Fruit fly (Drosophila melanogaster) whole organism, embryonic: Measurements from ENCODE around the gene GstD5.

Source experiments
- ATbp ChIP-seq: fragments of 200-800 bp; sonication (Bioruptor generic); optimal IDR thresholded peaks from 2 replicates; lab custom pipeline; 2017; ENCODE audit warnings: missing biosample characterization, mild to moderate bottlenecking, missing genetic modification characterization, missing genetic modification reagents
- B-H2 ChIP-seq: fragments of 200-800 bp; sonication (Bioruptor generic); optimal IDR thresholded peaks from 2 replicates; lab custom pipeline; 2018; ENCODE audit warnings: missing biosample characterization, mild to moderate bottlenecking, missing genetic modification characterization
- BtbVII ChIP-seq: fragments of 200-800 bp; sonication (Bioruptor generic); optimal IDR thresholded peaks from 3 replicates; lab custom pipeline; 2017; ENCODE audit warnings: missing biosample characterization, mild to moderate bottlenecking, missing genetic modification characterization
- C15 ChIP-seq: fragments of 200-800 bp; sonication (Bioruptor generic); IDR thresholded peaks from 3 replicates; pipeline ENCODE4 v1.3.6; 2022; ENCODE audit warnings: missing biosample characterization, missing genetic modification characterization
- CG10267 ChIP-seq: fragments of 200-800 bp; sonication (Bioruptor generic); optimal IDR thresholded peaks from 2 replicates; lab custom pipeline; 2018; ENCODE audit warnings: missing biosample characterization, mild to moderate bottlenecking, missing genetic modification characterization, moderate library complexity
- CG10321 ChIP-seq: fragments of 200-800 bp; sonication (Bioruptor generic); IDR thresholded peaks from 2 replicates; pipeline ENCODE4 v1.3.6; 2022; ENCODE audit warnings: missing biosample characterization, missing genetic modification characterization
- CG10431 ChIP-seq: fragments of 200-800 bp; sonication (Bioruptor generic); optimal IDR thresholded peaks from 3 replicates; lab custom pipeline; 2018; ENCODE audit warnings: missing biosample characterization, mild to moderate bottlenecking, missing genetic modification characterization
- CG10462 ChIP-seq: fragments of 200-800 bp; sonication (Bioruptor generic); optimal IDR thresholded peaks from 2 replicates; lab custom pipeline; 2016; ENCODE audit warnings: missing biosample characterization, missing genetic modification characterization
- CG10543 ChIP-seq: fragments of 200-800 bp; sonication (Bioruptor generic); optimal IDR thresholded peaks from 3 replicates; lab custom pipeline; 2017; ENCODE audit warnings: missing biosample characterization, mild to moderate bottlenecking, missing genetic modification characterization, moderate library complexity
- CG10979 ChIP-seq: fragments of 200-800 bp; sonication (Bioruptor generic); optimal IDR thresholded peaks from 2 replicates; lab custom pipeline; 2018; ENCODE audit warnings: missing biosample characterization, mild to moderate bottlenecking, missing genetic modification characterization, moderate library complexity
- CG11247 ChIP-seq: fragments of 200-800 bp; sonication (Bioruptor generic); IDR thresholded peaks from 2 replicates; pipeline ENCODE4 v1.3.6; 2022; ENCODE audit warnings: missing biosample characterization, missing genetic modification characterization
- CG11560 ChIP-seq: fragments of 200-800 bp; sonication (Bioruptor generic); IDR thresholded peaks from 3 replicates; pipeline ENCODE4 v1.3.6; 2022; ENCODE audit warnings: missing biosample characterization, missing genetic modification characterization
- CG1233 ChIP-seq: fragments of 200-800 bp; sonication (Bioruptor generic); optimal IDR thresholded peaks from 4 replicates; lab custom pipeline; 2018; ENCODE audit warnings: missing biosample characterization, mild to moderate bottlenecking, missing genetic modification characterization
- CG12769 ChIP-seq: fragments of 200-800 bp; sonication (Bioruptor generic); optimal IDR thresholded peaks from 2 replicates; lab custom pipeline; 2019; ENCODE audit warnings: missing biosample characterization, mild to moderate bottlenecking, missing genetic modification characterization, moderate library complexity
- CG12942 ChIP-seq: fragments of 200-800 bp; sonication (Bioruptor generic); optimal IDR thresholded peaks from 3 replicates; lab custom pipeline; 2016; ENCODE audit warnings: missing biosample characterization, missing genetic modification characterization
- CG13123 ChIP-seq: fragments of 200-800 bp; sonication (Bioruptor generic); optimal IDR thresholded peaks from 2 replicates; lab custom pipeline; 2016; ENCODE audit warnings: missing biosample characterization, missing genetic modification characterization
- CG13424 ChIP-seq: fragments of 200-800 bp; sonication (Bioruptor generic); optimal IDR thresholded peaks from 2 replicates; lab custom pipeline; 2019; ENCODE audit warnings: missing biosample characterization, mild to moderate bottlenecking, missing genetic modification characterization, moderate library complexity
- CG13894 ChIP-seq: fragments of 200-800 bp; sonication (Bioruptor generic); optimal IDR thresholded peaks from 3 replicates; lab custom pipeline; 2018; ENCODE audit warnings: missing biosample characterization, mild to moderate bottlenecking, missing genetic modification characterization, moderate library complexity
- CG18262 ChIP-seq: fragments of 200-800 bp; optimal IDR thresholded peaks from 3 replicates; lab custom pipeline; 2019; ENCODE audit warnings: missing biosample characterization, mild to moderate bottlenecking, missing genetic modification characterization, moderate library complexity
- CG2678 ChIP-seq: fragments of 200-800 bp; sonication (Bioruptor generic); optimal IDR thresholded peaks from 3 replicates; lab custom pipeline; 2019; ENCODE audit warnings: missing biosample characterization, mild to moderate bottlenecking, missing genetic modification characterization, moderate library complexity
- CG3281 ChIP-seq: fragments of 200-800 bp; sonication (Bioruptor generic); optimal IDR thresholded peaks from 3 replicates; lab custom pipeline; 2017; ENCODE audit warnings: missing biosample characterization, mild to moderate bottlenecking, missing genetic modification characterization
- CG33557 ChIP-seq: fragments of 200-800 bp; sonication (Bioruptor generic); optimal IDR thresholded peaks from 2 replicates; lab custom pipeline; 2019; ENCODE audit warnings: missing biosample characterization, mild to moderate bottlenecking, missing genetic modification characterization, moderate library complexity
- CG34376 ChIP-seq: fragments of 200-800 bp; sonication (Bioruptor generic); optimal IDR thresholded peaks from 2 replicates; lab custom pipeline; 2018; ENCODE audit warnings: missing biosample characterization, mild to moderate bottlenecking, missing genetic modification characterization
- CG6175 ChIP-seq: fragments of 200-800 bp; sonication (Bioruptor generic); IDR thresholded peaks from 3 replicates; pipeline ENCODE4 v1.3.6; 2022; ENCODE audit warnings: missing biosample characterization, missing genetic modification characterization
- CG6654 ChIP-seq: fragments of 200-800 bp; sonication (Bioruptor generic); optimal IDR thresholded peaks from 2 replicates; lab custom pipeline; 2017; ENCODE audit warnings: missing biosample characterization, mild to moderate bottlenecking, missing genetic modification characterization
- CG6813 ChIP-seq: fragments of 200-800 bp; sonication (Bioruptor generic); optimal IDR thresholded peaks from 2 replicates; lab custom pipeline; 2017; ENCODE audit warnings: missing biosample characterization, missing genetic modification characterization, mild to moderate bottlenecking, moderate library complexity, missing genetic modification reagents
- CG7372 ChIP-seq: fragments of 200-800 bp; sonication (Bioruptor generic); IDR thresholded peaks from 2 replicates; pipeline ENCODE4 v1.3.6; 2022; ENCODE audit warnings: missing biosample characterization, missing genetic modification characterization
- CG9437 ChIP-seq: fragments of 200-800 bp; sonication (Bioruptor generic); optimal IDR thresholded peaks from 2 replicates; lab custom pipeline; 2018; ENCODE audit warnings: missing biosample characterization, mild to moderate bottlenecking, missing genetic modification characterization
- Dll ChIP-seq: fragments of 200-800 bp; sonication (Bioruptor generic); IDR thresholded peaks from 4 replicates; pipeline ENCODE4 v1.3.6; 2022; ENCODE audit warnings: missing biosample characterization, missing genetic modification characterization; ENCODE audit not compliant: partially characterized antibody
- Drgx ChIP-seq: fragments of 200-800 bp; sonication (Bioruptor generic); IDR thresholded peaks from 2 replicates; pipeline ENCODE4 v1.3.6; 2022; ENCODE audit warnings: missing biosample characterization, missing genetic modification characterization
- HLH4C ChIP-seq: fragments of 200-800 bp; sonication (Bioruptor generic); IDR thresholded peaks from 3 replicates; pipeline ENCODE4 v1.3.6; 2022; ENCODE audit warnings: missing biosample characterization, missing genetic modification characterization; ENCODE audit not compliant: partially characterized antibody
- Hey ChIP-seq: fragments of 200-800 bp; sonication (Bioruptor generic); optimal IDR thresholded peaks from 3 replicates; lab custom pipeline; 2018; ENCODE audit warnings: missing biosample characterization, mild to moderate bottlenecking, missing genetic modification characterization
- HmgD ChIP-seq: fragments of 200-800 bp; sonication (Bioruptor generic); optimal IDR thresholded peaks from 3 replicates; lab custom pipeline; 2016; ENCODE audit warnings: missing biosample characterization, missing genetic modification characterization
- Hr78 ChIP-seq, 2 experiments: fragments of 200-800 bp in 1 of 2; fragments of >200 bp in 1 of 2; sonication (Bioruptor generic) in 1 of 2; optimal IDR thresholded peaks; 2 replicates each; lab custom pipeline; 2017 to 2019; ENCODE audit warnings: missing biosample characterization in 2 of 2, missing genetic modification characterization in 2 of 2, mild to moderate bottlenecking in 1 of 2, moderate library complexity in 1 of 2
- Meics ChIP-seq: fragments of 200-800 bp; sonication (Bioruptor generic); optimal IDR thresholded peaks from 2 replicates; lab custom pipeline; 2017; ENCODE audit warnings: missing biosample characterization, mild to moderate bottlenecking, missing genetic modification characterization
- eyg ChIP-seq: fragments of 200-800 bp; sonication (Bioruptor generic); optimal IDR thresholded peaks from 3 replicates; lab custom pipeline; 2016; ENCODE audit warnings: missing biosample characterization, missing genetic modification characterization
- fd96Cb ChIP-seq: fragments of 200-800 bp; sonication (Bioruptor generic); optimal IDR thresholded peaks from 2 replicates; lab custom pipeline; 2018; ENCODE audit warnings: missing biosample characterization, mild to moderate bottlenecking, missing genetic modification characterization, moderate library complexity
- gcm ChIP-seq: fragments of 200-800 bp; sonication (Bioruptor generic); optimal IDR thresholded peaks from 2 replicates; lab custom pipeline; 2019; ENCODE audit warnings: missing biosample characterization, mild to moderate bottlenecking, missing genetic modification characterization, moderate library complexity
- gro ChIP-seq: fragments of 200-800 bp; sonication (Bioruptor generic); optimal IDR thresholded peaks from 2 replicates; lab custom pipeline; 2016; ENCODE audit warnings: missing biosample characterization, missing genetic modification characterization
- nau ChIP-seq: fragments of 200-800 bp; sonication (Bioruptor generic); optimal IDR thresholded peaks from 3 replicates; lab custom pipeline; 2017; ENCODE audit warnings: missing biosample characterization, mild to moderate bottlenecking, missing genetic modification characterization, missing genetic modification reagents
- nom ChIP-seq: fragments of 200-800 bp; sonication (Bioruptor generic); optimal IDR thresholded peaks from 2 replicates; lab custom pipeline; 2017; ENCODE audit warnings: missing biosample characterization, missing genetic modification characterization, mild to moderate bottlenecking, moderate library complexity, missing genetic modification reagents
- org-1 ChIP-seq: fragments of 200-800 bp; sonication (Bioruptor generic); optimal IDR thresholded peaks from 2 replicates; lab custom pipeline; 2017; ENCODE audit warnings: missing biosample characterization, missing genetic modification characterization
- pita ChIP-seq: fragments of 200-800 bp; sonication (Bioruptor generic); optimal IDR thresholded peaks from 2 replicates; lab custom pipeline; 2017; ENCODE audit warnings: missing biosample characterization, mild to moderate bottlenecking, missing genetic modification characterization
- repo ChIP-seq: fragments of 200-800 bp; sonication (Bioruptor generic); optimal IDR thresholded peaks from 2 replicates; lab custom pipeline; 2016; ENCODE audit warnings: missing biosample characterization, missing genetic modification characterization
- sc ChIP-seq, 3 experiments: fragments of >200 bp in 2 of 3; fragments of 200-800 bp in 1 of 3; sonication (Bioruptor generic) in 1 of 3; optimal IDR thresholded peaks; 2 replicates in 2 of 3; 3 replicates in 1 of 3; lab custom pipeline; 2017; ENCODE audit warnings: mild to moderate bottlenecking in 1 of 3, missing biosample characterization in 1 of 3, missing genetic modification characterization in 1 of 3, missing genetic modification reagents in 1 of 3
- vnd ChIP-seq: fragments of 200-800 bp; sonication (Bioruptor generic); IDR thresholded peaks from 3 replicates; pipeline ENCODE4 v1.3.6; 2022; ENCODE audit warnings: missing biosample characterization, missing genetic modification characterization; ENCODE audit not compliant: partially characterized antibody

Gene GstD5

dm6 chr3R:12369793-12370642, 5.5 kb upstream of the GstD5 start (continued):
- TF ChIP-seq CG6813 (peak; percentile 47), CG3281 (GFP tag; lab: Kevin White, UChicago) (peak; percentile 2), nau (GFP tag; lab: Kevin White, UChicago) (peak; percentile 0)
- TF ChIP-seq, all 482 proteins: peak for 14

dm6 chr3R:12370643-12370995, 4.9 kb upstream of the GstD5 start:
- TF ChIP-seq CG10462 (GFP tag; lab: Kevin White, UChicago) (no peak), CG12769 (tag; lab: Kevin White, UChicago) (peak; percentile 64), CG12942 (GFP tag; lab: Kevin White, UChicago) (no peak), nom (GFP tag; lab: Kevin White, UChicago) (peak; percentile 59), Hr78 (GFP tag; optimal IDR thresholded peaks at IDR 0.05; lab: Kevin White, UChicago) (peak in 1 of 2 experiments; percentile 61), HLH4C (GFP tag; lab: Robert Waterston, UW) (no peak), org-1 (no peak), CG6654 (GFP tag; lab: Kevin White, UChicago) (no peak), CG10543 (GFP tag; lab: Kevin White, UChicago) (peak; percentile 36), fd96Cb (tag; lab: Kevin White, UChicago) (no peak), CG9437 (GFP tag; lab: Kevin White, UChicago) (no peak), BtbVII (peak; percentile 29), pita (GFP tag; lab: Kevin White, UChicago) (no peak), CG10321 (no peak), CG6175 (GFP tag; lab: Robert Waterston, UW) (no peak), Drgx (GFP tag; lab: Robert Waterston, UW) (no peak), CG13894 (tag; lab: Kevin White, UChicago) (peak; percentile 97), CG13123 (GFP tag; lab: Kevin White, UChicago) (no peak), Hey (tag; lab: Kevin White, UChicago) (no peak), gro (GFP tag; lab: Kevin White, UChicago) (peak; percentile 2), sc (optimal IDR thresholded peaks at IDR 0.05; lab: Kevin White, UChicago) (no peak), sc (GFP tag; optimal IDR thresholded peaks at IDR 0.05; lab: Kevin White, UChicago) (no peak), Meics (GFP tag; lab: Kevin White, UChicago) (no peak), CG7372 (GFP tag; lab: Robert Waterston, UW) (no peak), CG10431 (no peak), CG18262 (no peak), CG11247 (GFP tag; lab: Robert Waterston, UW) (no peak), CG10267 (no peak), vnd (GFP tag; lab: Robert Waterston, UW) (no peak), repo (GFP tag; lab: Kevin White, UChicago) (no peak), CG34376 (peak; percentile 66), CG11560 (tag; lab: Robert Waterston, UW) (no peak), CG1233 (GFP tag; lab: Kevin White, UChicago) (no peak), B-H2 (GFP tag; lab: Kevin White, UChicago) (no peak), C15 (GFP tag; lab: Robert Waterston, UW) (no peak), CG2678 (tag; lab: Kevin White, UChicago) (no peak), eyg (no peak), CG13424 (tag; lab: Kevin White, UChicago) (no peak), HmgD (GFP tag; lab: Kevin White, UChicago) (no peak), CG10979 (no peak), gcm (GFP tag; lab: Kevin White, UChicago) (no peak), ATbp (GFP tag; lab: Kevin White, UChicago) (no peak), CG33557 (GFP tag; lab: Kevin White, UChicago) (no peak), Dll (GFP tag; lab: Robert Waterston, UW) (no peak)
